Worm (Caenorhabditis elegans): Measurements from ENCODE around the gene sec-61.G.

DNA sequence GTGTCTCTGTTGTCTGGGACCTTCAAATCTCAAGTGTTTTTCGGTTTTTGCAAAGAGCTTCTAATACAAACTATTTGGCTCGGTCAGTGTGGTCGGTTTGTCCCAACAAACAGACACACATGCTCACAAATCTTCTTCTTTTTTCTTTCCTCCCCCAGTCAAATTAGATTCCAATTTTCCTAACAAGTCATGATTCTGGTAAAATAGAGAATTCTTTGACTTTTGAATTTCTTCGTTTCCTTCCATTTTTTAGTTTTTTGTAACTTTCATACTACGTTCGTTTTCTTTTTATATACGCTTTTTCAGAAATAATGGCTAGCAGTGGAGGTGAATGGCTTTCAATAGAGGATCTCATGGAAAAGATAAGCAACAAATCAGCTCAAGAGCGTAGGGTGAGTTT is 6.8 kb upstream of the sec-61.G start, which contains the start of gene F32D8.15:
- no peak for TF ChIP-seq nhr-11 (tag; optimal IDR thresholded peaks at IDR 0.05)
- no peak for TF ChIP-seq ref-2 (tag; optimal IDR thresholded peaks at IDR 0.05)
- no peak for TF ChIP-seq pros-1 (tag; optimal IDR thresholded peaks at IDR 0.05)
- TF ChIP-seq ceh-14 (tag; optimal IDR thresholded peaks at IDR 0.05), result no peak
- no peak for TF ChIP-seq ama-1 (optimal IDR thresholded peaks at IDR 0.05)
- no peak for TF ChIP-seq tbx-2 (tag; optimal IDR thresholded peaks at IDR 0.05)
